Fruit fly (Drosophila melanogaster) Kc167 (cell line): ENCODE measurements around the gene CG11381.

ENCODE experiments used
- insv ChIP-seq: fragments of >200 bp; optimal IDR thresholded peaks from 3 replicates; lab custom pipeline; 2018; ENCODE audit warnings: missing external identifiers
- ttk ChIP-seq: sonication (Bioruptor generic); optimal IDR thresholded peaks from 2 replicates; lab custom pipeline; 2017; ENCODE audit warnings: missing external identifiers

- TF ChIP-seq ttk (lab: Kevin White, UChicago) (no peak), insv (no peak)
Observed at dm6 chrX:1171018-1171417, 32.6 kb upstream of the CG11381 start.
